Fruit fly (Drosophila melanogaster) whole organism, prepupa: Measurements from ENCODE around the gene Nepl19.

ENCODE experiments used
- Blimp-1 ChIP-seq: fragments of 200-800 bp; sonication (Bioruptor generic); optimal IDR thresholded peaks from 3 replicates; lab custom pipeline; 2017; ENCODE audit warnings: missing biosample characterization, missing genetic modification characterization, mild to moderate bottlenecking, moderate library complexity, missing genetic modification reagents
- CG11294 ChIP-seq: fragments of 200-800 bp; sonication (Bioruptor generic); IDR thresholded peaks from 2 replicates; pipeline ENCODE4 v1.3.6; 2022; ENCODE audit warnings: missing biosample characterization, missing genetic modification characterization
- CG11762 ChIP-seq: fragments of 200-800 bp; sonication (Bioruptor generic); optimal IDR thresholded peaks from 3 replicates; lab custom pipeline; 2016; ENCODE audit warnings: missing biosample characterization, missing genetic modification characterization; ENCODE audit not compliant: insufficient read depth
- CG11902 ChIP-seq: fragments of 200-800 bp; sonication (Bioruptor generic); optimal IDR thresholded peaks from 3 replicates; lab custom pipeline; 2016; ENCODE audit warnings: missing biosample characterization, missing genetic modification characterization
- CG15336 ChIP-seq: fragments of 200-800 bp; sonication (Bioruptor generic); IDR thresholded peaks from 2 replicates; pipeline ENCODE4 v1.3.6; 2022; ENCODE audit warnings: missing biosample characterization, missing genetic modification characterization
- CG16779 ChIP-seq: fragments of 200-800 bp; sonication (Bioruptor generic); optimal IDR thresholded peaks from 3 replicates; lab custom pipeline; 2017; ENCODE audit warnings: missing biosample characterization, mild to moderate bottlenecking, missing genetic modification characterization
- CG3032 ChIP-seq: fragments of 200-800 bp; optimal IDR thresholded peaks from 2 replicates; lab custom pipeline; 2019; ENCODE audit warnings: missing biosample characterization, mild to moderate bottlenecking, missing genetic modification characterization, moderate library complexity
- CG31627 ChIP-seq: fragments of 200-800 bp; sonication (Bioruptor generic); optimal IDR thresholded peaks from 3 replicates; lab custom pipeline; 2016; ENCODE audit warnings: missing biosample characterization, missing genetic modification characterization
- CG34406 ChIP-seq: fragments of 200-800 bp; sonication (Bioruptor generic); optimal IDR thresholded peaks from 3 replicates; lab custom pipeline; 2016; ENCODE audit warnings: missing biosample characterization, missing genetic modification characterization
- CG3919 ChIP-seq: fragments of 200-800 bp; sonication (Bioruptor generic); optimal IDR thresholded peaks from 3 replicates; lab custom pipeline; 2016; ENCODE audit warnings: missing biosample characterization, missing genetic modification characterization
- CG4318 ChIP-seq: fragments of 200-800 bp; sonication (Bioruptor generic); optimal IDR thresholded peaks from 3 replicates; lab custom pipeline; 2017; ENCODE audit warnings: missing biosample characterization, mild to moderate bottlenecking, missing genetic modification characterization
- CG6276 ChIP-seq: fragments of 200-800 bp; sonication (Bioruptor generic); optimal IDR thresholded peaks from 2 replicates; lab custom pipeline; 2017; ENCODE audit warnings: missing biosample characterization, mild to moderate bottlenecking, missing genetic modification characterization
- CG6808 ChIP-seq: fragments of 200-800 bp; sonication (Bioruptor generic); optimal IDR thresholded peaks from 3 replicates; lab custom pipeline; 2017; ENCODE audit warnings: missing biosample characterization, missing genetic modification characterization, mild to moderate bottlenecking, moderate library complexity, missing genetic modification reagents
- CG6854 ChIP-seq: fragments of 200-800 bp; sonication (Bioruptor generic); optimal IDR thresholded peaks from 2 replicates; lab custom pipeline; 2017; ENCODE audit warnings: missing biosample characterization, mild to moderate bottlenecking, missing genetic modification characterization
- CG7368 ChIP-seq: fragments of 200-800 bp; sonication (Bioruptor generic); optimal IDR thresholded peaks from 3 replicates; lab custom pipeline; 2016; ENCODE audit warnings: missing biosample characterization, missing genetic modification characterization
- CG8119 ChIP-seq: fragments of 200-800 bp; sonication (Bioruptor generic); IDR thresholded peaks from 3 replicates; pipeline ENCODE4 v1.3.6; 2022; ENCODE audit warnings: missing biosample characterization, missing genetic modification characterization
- CG8319 ChIP-seq: fragments of 200-800 bp; sonication (Bioruptor generic); optimal IDR thresholded peaks from 3 replicates; lab custom pipeline; 2016; ENCODE audit warnings: missing biosample characterization, missing genetic modification characterization
- CG8632 ChIP-seq: fragments of 200-800 bp; sonication (Bioruptor generic); optimal IDR thresholded peaks from 3 replicates; lab custom pipeline; 2016; ENCODE audit warnings: missing biosample characterization, missing genetic modification characterization
- CG9139 ChIP-seq: fragments of 200-800 bp; sonication (Bioruptor generic); optimal IDR thresholded peaks from 3 replicates; lab custom pipeline; 2017; ENCODE audit warnings: missing biosample characterization, mild to moderate bottlenecking, missing genetic modification characterization
- Gug ChIP-seq: fragments of 200-800 bp; sonication (Bioruptor generic); IDR thresholded peaks from 2 replicates; pipeline ENCODE4 v1.3.6; 2022; ENCODE audit warnings: missing biosample characterization, missing genetic modification characterization
- Hr38 ChIP-seq: sonication (Bioruptor generic); optimal IDR thresholded peaks from 2 replicates; lab custom pipeline; 2016; ENCODE audit warnings: missing biosample characterization, missing genetic modification characterization
- Lpt ChIP-seq: fragments of 200-800 bp; sonication (Bioruptor generic); optimal IDR thresholded peaks from 3 replicates; lab custom pipeline; 2016; ENCODE audit warnings: missing biosample characterization, missing genetic modification characterization
- Met ChIP-seq: fragments of 200-800 bp; sonication (Bioruptor generic); optimal IDR thresholded peaks from 3 replicates; lab custom pipeline; 2016; ENCODE audit warnings: missing biosample characterization, missing genetic modification characterization
- Smox ChIP-seq: fragments of 200-800 bp; sonication (Bioruptor generic); optimal IDR thresholded peaks from 3 replicates; lab custom pipeline; 2016; ENCODE audit warnings: missing biosample characterization, missing genetic modification characterization
- Sox102F ChIP-seq: fragments of 200-800 bp; sonication (Bioruptor generic); optimal IDR thresholded peaks from 2 replicates; lab custom pipeline; 2016; ENCODE audit warnings: missing biosample characterization, mild to moderate bottlenecking, missing genetic modification characterization
- achi ChIP-seq: fragments of 200-800 bp; sonication (Bioruptor generic); optimal IDR thresholded peaks from 3 replicates; lab custom pipeline; 2016; ENCODE audit warnings: missing biosample characterization, missing genetic modification characterization
- acj6 ChIP-seq: fragments of 200-800 bp; sonication (Bioruptor generic); optimal IDR thresholded peaks from 3 replicates; lab custom pipeline; 2016; ENCODE audit warnings: missing biosample characterization, missing genetic modification characterization
- cyc ChIP-seq: fragments of 200-800 bp; sonication (Bioruptor generic); optimal IDR thresholded peaks from 3 replicates; lab custom pipeline; 2016; ENCODE audit warnings: missing biosample characterization, missing genetic modification characterization
- dac ChIP-seq: fragments of 200-800 bp; sonication (Bioruptor generic); optimal IDR thresholded peaks from 2 replicates; lab custom pipeline; 2017; ENCODE audit warnings: missing biosample characterization, mild to moderate bottlenecking, missing genetic modification characterization
- dsx ChIP-seq: fragments of 200-800 bp; optimal IDR thresholded peaks from 3 replicates; lab custom pipeline; 2019; ENCODE audit warnings: missing biosample characterization, mild to moderate bottlenecking, missing genetic modification characterization, moderate library complexity; ENCODE audit not compliant: poor library complexity, severe bottlenecking
- eg ChIP-seq: fragments of 200-800 bp; sonication (Bioruptor generic); IDR thresholded peaks from 3 replicates; pipeline ENCODE4 v1.3.6; 2022; ENCODE audit warnings: missing biosample characterization, missing genetic modification characterization
- esn ChIP-seq: fragments of 200-800 bp; sonication (Bioruptor generic); optimal IDR thresholded peaks from 2 replicates; lab custom pipeline; 2016; ENCODE audit warnings: missing biosample characterization, mild to moderate bottlenecking, missing genetic modification characterization, moderate library complexity
- fd59A ChIP-seq: fragments of 200-800 bp; sonication (Bioruptor generic); optimal IDR thresholded peaks from 2 replicates; lab custom pipeline; 2017; ENCODE audit warnings: missing biosample characterization, mild to moderate bottlenecking, missing genetic modification characterization, missing genetic modification reagents
- lz ChIP-seq: fragments of 200-800 bp; sonication (Bioruptor generic); optimal IDR thresholded peaks from 3 replicates; lab custom pipeline; 2016; ENCODE audit warnings: missing biosample characterization, missing genetic modification characterization
- net ChIP-seq: fragments of 200-800 bp; sonication (Bioruptor generic); optimal IDR thresholded peaks from 3 replicates; lab custom pipeline; 2016; ENCODE audit warnings: missing biosample characterization, missing genetic modification characterization
- pdm3 ChIP-seq: fragments of 200-800 bp; sonication (Bioruptor generic); optimal IDR thresholded peaks from 3 replicates; lab custom pipeline; 2016; ENCODE audit warnings: missing biosample characterization, missing genetic modification characterization
- salr ChIP-seq, 2 experiments: fragments of 200-800 bp; sonication (Bioruptor generic); optimal IDR thresholded peaks; 3 replicates each; lab custom pipeline; 2016 to 2018; ENCODE audit warnings: missing biosample characterization in 2 of 2, missing genetic modification characterization in 2 of 2, mild to moderate bottlenecking in 1 of 2
- spab ChIP-seq: fragments of 200-800 bp; sonication (Bioruptor generic); optimal IDR thresholded peaks from 2 replicates; lab custom pipeline; 2017; ENCODE audit warnings: missing biosample characterization, mild to moderate bottlenecking, missing genetic modification characterization, missing genetic modification reagents
- ss ChIP-seq, 2 experiments: fragments of 200-800 bp; sonication (Bioruptor generic); optimal IDR thresholded peaks; 2 replicates in 1 of 2; 3 replicates in 1 of 2; lab custom pipeline; 2017 to 2018; ENCODE audit warnings: mild to moderate bottlenecking in 2 of 2, missing biosample characterization in 2 of 2, missing genetic modification characterization in 2 of 2, moderate library complexity in 1 of 2
- topi ChIP-seq: fragments of 200-800 bp; sonication (Bioruptor generic); optimal IDR thresholded peaks from 3 replicates; lab custom pipeline; 2016; ENCODE audit warnings: missing biosample characterization, missing genetic modification characterization

The Nepl19 gene

dm6 chr3R:28851966-28852377 is 27.9 kb downstream of the Nepl19 start (continued):
- TF ChIP-seq CG6808 (GFP tag; lab: Kevin White, UChicago) = peak; percentile 40
- peak; percentile 64 for TF ChIP-seq acj6 (GFP tag; lab: Kevin White, UChicago)
- peak; percentile 38 for TF ChIP-seq pdm3 (GFP tag; lab: Kevin White, UChicago)
- TF ChIP-seq Hr38 (GFP tag; lab: Kevin White, UChicago) = no peak
- TF ChIP-seq dac = peak; percentile 53
- no peak for TF ChIP-seq CG11762 (GFP tag; lab: Kevin White, UChicago)
- TF ChIP-seq CG8632 (GFP tag; lab: Kevin White, UChicago) = peak; percentile 33
- TF ChIP-seq achi (GFP tag; lab: Kevin White, UChicago) = peak; percentile 58
- peak; percentile 24 for TF ChIP-seq Met (GFP tag; lab: Kevin White, UChicago)
- peak; percentile 38; the same call in 1 of the 3 replicates for TF ChIP-seq CG8119
- TF ChIP-seq Gug (GFP tag; lab: Robert Waterston, UW) = no peak
- peak; percentile 37 for TF ChIP-seq CG16779 (tag; lab: Kevin White, UChicago)
- TF ChIP-seq lz = peak; percentile 30
- no peak for TF ChIP-seq CG11294 (GFP tag; lab: Robert Waterston, UW)
- no peak for TF ChIP-seq CG31627 (GFP tag; lab: Kevin White, UChicago)
- peak; percentile 25 for TF ChIP-seq Lpt (GFP tag; lab: Kevin White, UChicago)
- TF ChIP-seq CG34406 (GFP tag; lab: Kevin White, UChicago) = peak; percentile 41
- TF ChIP-seq CG6854 = no peak
- TF ChIP-seq cyc = no peak
- no peak for TF ChIP-seq dsx (GFP tag; lab: Kevin White, UChicago)
- no peak for TF ChIP-seq CG15336 (GFP tag; lab: Robert Waterston, UW)
- no peak for TF ChIP-seq CG9139 (GFP tag; lab: Kevin White, UChicago)
- TF ChIP-seq Blimp-1 (GFP tag; lab: Kevin White, UChicago) = no peak
- peak; percentile 65 for TF ChIP-seq net (GFP tag; lab: Kevin White, UChicago)
- peak; percentile 13 for TF ChIP-seq CG8319 (GFP tag; lab: Kevin White, UChicago)
- TF ChIP-seq CG6276 (GFP tag; lab: Kevin White, UChicago) = peak; percentile 57
- peak; percentile 45 for TF ChIP-seq topi (GFP tag; lab: Kevin White, UChicago)
- no peak; the same call in 2 of the 3 replicates for TF ChIP-seq eg (GFP tag; lab: Robert Waterston, UW)
- TF ChIP-seq CG11902 (GFP tag; lab: Kevin White, UChicago) = no peak
- peak; percentile 10 for TF ChIP-seq fd59A (GFP tag; lab: Kevin White, UChicago)
- TF ChIP-seq salr (GFP tag; optimal IDR thresholded peaks at IDR 0.05; lab: Kevin White, UChicago) = peak in 1 of 2 experiments; percentile 79
- peak; percentile 69 for TF ChIP-seq CG4318 (GFP tag; lab: Kevin White, UChicago)

- TF ChIP-seq CG3032 (tag; lab: Kevin White, UChicago) (no peak), CG11762 (GFP tag; lab: Kevin White, UChicago) (no peak), CG3919 (GFP tag; lab: Kevin White, UChicago) (no peak), fd59A (GFP tag; lab: Kevin White, UChicago) (no peak), salr (GFP tag; optimal IDR thresholded peaks at IDR 0.05; lab: Kevin White, UChicago) (no peak), spab (GFP tag; lab: Kevin White, UChicago) (no peak), ss (GFP tag; optimal IDR thresholded peaks at IDR 0.05; lab: Kevin White, UChicago) (peak in 1 of 2 experiments; percentile 58), CG6276 (GFP tag; lab: Kevin White, UChicago) (no peak), CG7368 (GFP tag; lab: Kevin White, UChicago) (no peak), lz (no peak), Smox (GFP tag; lab: Kevin White, UChicago) (no peak), esn (GFP tag; lab: Kevin White, UChicago) (no peak), Sox102F (GFP tag; lab: Kevin White, UChicago) (no peak), CG6854 (peak; percentile 11)
- TF ChIP-seq, all 60 proteins: peak for 2
Observed at dm6 chr3R:28851530-28851929, 28.4 kb downstream of the Nepl19 start.
